Worm (Caenorhabditis elegans) whole organism, midembryonic: ENCODE results near the gene T01G5.6.
A peak's percentile ranks its signal among the peaks of the same experiment; 100 is the strongest.
"Not testable (repeated sequence)": the region's sequence is repeated elsewhere in the genome, so short reads cannot be mapped to it uniquely, and the experiment has no call there.

Source experiments
- T22C8.4 ChIP-seq: fragments of 200-800 bp; sonication (Bioruptor generic); IDR thresholded peaks from 2 replicates; pipeline ENCODE4 v1.3.6; 2022; ENCODE audit warnings: missing genetic modification characterization, missing compliant biosample characterization
- cog-1 ChIP-seq: sonication (generic microtip); optimal IDR thresholded peaks from 2 replicates; lab custom pipeline; 2016; ENCODE audit warnings: missing genetic modification characterization, missing compliant biosample characterization
- flt-1 ChIP-seq: fragments of 200-800 bp; sonication (Bioruptor generic); IDR thresholded peaks from 2 replicates; pipeline ENCODE4 v1.3.6; 2022; ENCODE audit warnings: missing genetic modification characterization, missing compliant biosample characterization
- klf-2 ChIP-seq: fragments of 200-800 bp; sonication (Bioruptor generic); conservative IDR thresholded peaks from 2 replicates; pipeline ENCODE4 v1.3.6; 2022; ENCODE audit warnings: missing genetic modification reagents, missing genetic modification characterization, missing compliant biosample characterization
- med-1 ChIP-seq: sonication (generic microtip); optimal IDR thresholded peaks from 2 replicates; lab custom pipeline; 2017; ENCODE audit warnings: missing genetic modification characterization, mild to moderate bottlenecking, missing compliant biosample characterization, antibody characterized with exemption, missing genetic modification reagents; ENCODE audit not compliant: insufficient read depth
- ref-1 ChIP-seq: fragments of 200-800 bp; sonication (Bioruptor generic); conservative IDR thresholded peaks from 2 replicates; pipeline ENCODE4 v1.3.6; 2022; ENCODE audit warnings: missing genetic modification reagents, missing genetic modification characterization, missing compliant biosample characterization
- tab-1 ChIP-seq: fragments of 200-800 bp; sonication (Bioruptor generic); IDR thresholded peaks from 2 replicates; pipeline ENCODE4 v1.3.6; 2022; ENCODE audit warnings: missing genetic modification characterization, missing compliant biosample characterization
- ztf-23 ChIP-seq: fragments of 200-800 bp; sonication (Bioruptor generic); IDR thresholded peaks from 2 replicates; pipeline ENCODE4 v1.3.6; 2022; ENCODE audit warnings: missing genetic modification reagents, missing genetic modification characterization, missing compliant biosample characterization
- ztf-29 ChIP-seq: fragments of 200-800 bp; sonication (Bioruptor generic); IDR thresholded peaks from 2 replicates; pipeline ENCODE4 v1.3.6; 2022; ENCODE audit warnings: missing genetic modification reagents, missing genetic modification characterization, missing compliant biosample characterization

The T01G5.6 gene

DNA sequence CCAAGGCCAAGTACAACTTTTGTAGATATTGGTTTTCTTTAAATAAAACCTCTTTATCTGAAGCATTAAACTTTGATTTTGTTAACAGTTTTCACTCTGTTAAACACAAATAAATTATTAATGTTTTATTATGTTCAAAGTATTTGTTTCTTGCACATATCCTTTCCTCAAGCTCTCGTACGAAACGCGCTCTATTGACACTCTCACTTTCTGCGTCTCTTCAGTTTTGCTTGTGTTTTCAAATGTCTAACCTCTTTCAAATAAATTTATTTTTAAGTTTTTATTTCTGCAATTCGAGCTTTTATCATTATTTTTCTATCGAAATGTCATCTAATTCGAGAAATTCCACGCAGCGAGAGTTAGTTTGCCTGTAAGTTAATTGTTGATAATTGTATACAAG lies 29.9 kb upstream of the T01G5.6 start, which contains the start of gene K08F9.4:
Gene K08F9.4 (plus strand): TSS at position 222 of the 400 bp plus-strand sequence.
- no peak for TF ChIP-seq klf-2 (GFP tag; lab: Robert Waterston, UW)
- TF ChIP-seq ref-1: no peak
- no peak for TF ChIP-seq tab-1 (GFP tag; lab: Robert Waterston, UW)
- no peak for TF ChIP-seq ztf-29 (GFP tag; lab: Robert Waterston, UW)
- no peak for TF ChIP-seq T22C8.4 (GFP tag; lab: Robert Waterston, UW)
- no peak for TF ChIP-seq cog-1 (tag; lab: Kevin White, UChicago)
- no peak for TF ChIP-seq ztf-23
- no peak for TF ChIP-seq flt-1 (GFP tag; lab: Robert Waterston, UW)
- TF ChIP-seq med-1: no peak

DNA sequence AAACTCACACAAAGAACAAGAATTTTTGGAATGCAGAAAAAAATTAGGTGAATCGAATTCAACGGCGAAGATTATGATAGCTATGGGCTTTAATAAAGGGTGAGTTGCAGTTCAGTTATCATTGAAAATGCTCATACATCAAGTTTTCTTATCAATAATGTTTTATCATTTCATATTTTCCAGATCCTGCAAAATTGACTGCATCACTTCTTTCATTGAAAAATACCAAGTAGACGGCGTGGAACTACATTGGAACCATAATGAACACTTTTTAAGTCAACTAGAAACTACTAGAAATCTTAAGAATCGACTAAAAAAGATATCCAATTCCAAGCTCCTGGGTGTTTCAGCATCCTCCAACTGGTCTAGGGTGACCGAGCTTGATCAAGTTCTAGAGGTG lies 29.4 kb upstream of the T01G5.6 start, which contains the start of gene K08F9.1:
Gene K08F9.1 (minus strand): TSS at position 101 of the 400 bp plus-strand sequence.
- TF ChIP-seq tab-1 (GFP tag; lab: Robert Waterston, UW) (no peak), ref-1 (no peak), flt-1 (GFP tag; lab: Robert Waterston, UW) (no peak), ztf-29 (GFP tag; lab: Robert Waterston, UW) (no peak), T22C8.4 (GFP tag; lab: Robert Waterston, UW) (no peak), ztf-23 (no peak)

DNA sequence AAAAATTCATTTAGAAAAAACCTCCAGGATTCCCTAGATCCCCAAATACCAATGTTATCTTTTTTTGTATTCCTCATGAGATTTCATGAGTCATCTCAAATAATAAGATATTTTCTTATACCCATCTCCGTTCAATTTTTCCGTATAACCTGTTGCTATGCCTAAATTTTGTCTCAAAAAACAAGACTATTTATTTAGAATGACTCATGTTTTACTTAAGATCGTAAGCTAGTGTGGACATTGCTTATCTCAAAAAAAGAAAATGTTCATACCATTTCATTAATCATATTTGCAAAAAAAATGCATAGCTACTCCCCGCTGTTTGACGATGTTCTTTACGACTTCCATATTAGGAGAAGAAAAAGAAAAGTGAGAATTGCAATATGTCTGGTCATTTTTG lies 26.4 kb upstream of the T01G5.6 start, which contains the start of gene K08F9.3:
Gene K08F9.3 (plus strand): TSS at position 301 of the 400 bp plus-strand sequence.
- TF ChIP-seq ztf-29 (GFP tag; lab: Robert Waterston, UW): no peak
- no peak for TF ChIP-seq T22C8.4 (GFP tag; lab: Robert Waterston, UW)
- TF ChIP-seq klf-2 (GFP tag; lab: Robert Waterston, UW): no peak
- no peak for TF ChIP-seq tab-1 (GFP tag; lab: Robert Waterston, UW)
- TF ChIP-seq cog-1 (tag; lab: Kevin White, UChicago): no peak
- TF ChIP-seq ref-1: no peak
- TF ChIP-seq flt-1 (GFP tag; lab: Robert Waterston, UW): no peak

DNA sequence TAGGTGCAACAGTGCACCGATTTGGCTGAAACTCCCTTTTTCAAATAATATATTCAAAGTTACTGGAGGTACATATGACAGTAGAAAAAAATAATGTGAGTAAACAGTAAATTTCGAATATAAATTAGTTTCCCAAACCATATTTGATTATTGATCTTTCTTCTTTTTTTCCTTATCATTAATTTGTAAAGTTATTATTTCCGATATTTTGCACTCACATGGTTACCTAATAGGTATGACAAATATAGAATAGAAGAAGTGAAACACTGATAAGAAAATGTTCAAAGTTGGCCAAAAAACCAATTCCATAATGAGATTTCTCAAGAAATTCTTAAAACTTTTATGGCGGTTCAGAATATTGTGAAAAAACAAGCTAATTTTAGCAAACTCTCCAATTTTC lies 25.9 kb upstream of the T01G5.6 start:
- TF ChIP-seq T22C8.4 (GFP tag; lab: Robert Waterston, UW): no peak

DNA sequence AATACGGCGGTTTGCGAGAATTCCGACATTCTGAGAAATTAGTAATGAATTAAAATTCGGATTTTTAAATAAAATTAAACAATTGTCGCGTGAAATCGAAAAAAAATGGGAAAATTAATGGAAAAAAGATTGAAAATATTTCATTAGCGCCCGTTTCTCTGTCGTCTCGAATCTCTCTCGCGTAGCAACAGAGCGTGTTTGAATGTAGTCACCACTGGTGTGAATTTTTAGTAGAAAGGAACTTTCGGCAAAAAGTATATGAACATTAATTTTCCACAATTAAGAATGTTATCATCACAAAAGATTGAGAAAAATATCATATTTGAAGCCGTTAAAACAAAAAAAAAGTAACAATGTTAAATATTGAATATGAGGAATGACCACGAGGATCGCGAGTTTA lies 22.9 kb upstream of the T01G5.6 start, which contains the start of gene aipl-1:
Gene aipl-1 (minus strand): TSS at position 30 of the 400 bp plus-strand sequence.
- TF ChIP-seq cog-1 (tag; lab: Kevin White, UChicago) (peak; percentile 1), ref-1 (no peak), ztf-23 (0 out of 2 replicates have a peak, but pooled peaks have one; percentile 37)

DNA sequence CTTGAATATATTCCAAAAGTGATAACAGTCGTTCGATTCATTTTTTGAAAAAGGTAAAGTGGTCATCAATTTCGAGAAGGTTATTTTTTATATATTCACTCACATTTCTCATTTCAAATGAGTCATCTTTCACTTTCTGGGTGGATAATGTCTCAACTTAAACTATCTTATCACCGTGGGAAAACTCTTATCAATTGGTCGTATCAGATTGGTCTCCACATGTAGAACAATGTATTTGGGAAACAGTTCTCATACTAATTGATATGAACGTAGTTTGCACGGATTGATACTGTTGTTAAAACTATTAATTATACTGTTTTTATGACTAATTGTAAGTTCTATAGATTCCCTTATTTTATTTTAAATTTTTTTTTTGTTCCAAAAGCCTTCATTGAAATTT lies 19.9 kb upstream of the T01G5.6 start:
- no peak for TF ChIP-seq cog-1 (tag; lab: Kevin White, UChicago)
- TF ChIP-seq flt-1 (GFP tag; lab: Robert Waterston, UW): no peak
- TF ChIP-seq klf-2 (GFP tag; lab: Robert Waterston, UW): no peak
- no peak for TF ChIP-seq med-1
- TF ChIP-seq ztf-23: no peak

- no peak for TF ChIP-seq med-1
- TF ChIP-seq ztf-23: no peak
- TF ChIP-seq T22C8.4 (GFP tag; lab: Robert Waterston, UW): no peak
- no peak for TF ChIP-seq tab-1 (GFP tag; lab: Robert Waterston, UW)
- no peak for TF ChIP-seq flt-1 (GFP tag; lab: Robert Waterston, UW)
- no peak for TF ChIP-seq ztf-29 (GFP tag; lab: Robert Waterston, UW)
- TF ChIP-seq klf-2 (GFP tag; lab: Robert Waterston, UW): no peak
- no peak for TF ChIP-seq ref-1
- TF ChIP-seq cog-1 (tag; lab: Kevin White, UChicago): no peak
These were observed 18.5 kb upstream of the T01G5.6 start, which contains the start of gene str-171 for ce11 chrV:15132423-15132822. TSS of gene str-171 (minus strand) at chrV:15132523.

DNA sequence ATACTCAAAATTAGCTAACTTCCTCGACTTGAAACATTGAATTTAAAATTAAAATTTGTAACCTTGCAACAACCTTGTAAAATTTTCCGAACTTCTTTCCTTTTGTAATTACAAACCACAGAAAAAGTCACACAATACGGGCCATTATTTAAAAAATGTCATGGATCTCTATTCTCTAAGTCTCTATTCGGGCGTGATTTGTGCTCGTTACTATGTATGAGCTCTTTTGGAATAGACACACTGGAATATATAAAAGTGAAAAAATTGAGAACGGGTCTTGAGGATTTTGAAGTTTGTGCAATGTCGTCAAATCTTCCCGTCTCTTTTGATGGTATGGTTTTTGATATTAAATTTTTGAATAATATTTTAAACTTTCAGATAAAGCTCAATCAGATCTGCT lies 14.1 kb upstream of the T01G5.6 start, which contains the start of gene srr-7:
Gene srr-7 (plus strand): TSS at position 301 of the 400 bp plus-strand sequence.
- TF ChIP-seq klf-2 (GFP tag; lab: Robert Waterston, UW): no peak
- no peak for TF ChIP-seq tab-1 (GFP tag; lab: Robert Waterston, UW)
- TF ChIP-seq cog-1 (tag; lab: Kevin White, UChicago): no peak
- TF ChIP-seq ztf-29 (GFP tag; lab: Robert Waterston, UW): no peak
- no peak for TF ChIP-seq ref-1
- no peak for TF ChIP-seq ztf-23
- TF ChIP-seq med-1: no peak
- TF ChIP-seq flt-1 (GFP tag; lab: Robert Waterston, UW): no peak
- no peak for TF ChIP-seq T22C8.4 (GFP tag; lab: Robert Waterston, UW)

- TF ChIP-seq flt-1 (GFP tag; lab: Robert Waterston, UW): no peak
- TF ChIP-seq med-1: no peak
- TF ChIP-seq tab-1 (GFP tag; lab: Robert Waterston, UW): no peak
- TF ChIP-seq ztf-29 (GFP tag; lab: Robert Waterston, UW): no peak
- no peak for TF ChIP-seq klf-2 (GFP tag; lab: Robert Waterston, UW)
- no peak for TF ChIP-seq ztf-23
- no peak for TF ChIP-seq cog-1 (tag; lab: Kevin White, UChicago)
- no peak for TF ChIP-seq ref-1
- no peak for TF ChIP-seq T22C8.4 (GFP tag; lab: Robert Waterston, UW)
These were observed 13.5 kb upstream of the T01G5.6 start, which contains the start of gene srj-27 for ce11 chrV:15127413-15127812. TSS of gene srj-27 (minus strand) at chrV:15127513.

DNA sequence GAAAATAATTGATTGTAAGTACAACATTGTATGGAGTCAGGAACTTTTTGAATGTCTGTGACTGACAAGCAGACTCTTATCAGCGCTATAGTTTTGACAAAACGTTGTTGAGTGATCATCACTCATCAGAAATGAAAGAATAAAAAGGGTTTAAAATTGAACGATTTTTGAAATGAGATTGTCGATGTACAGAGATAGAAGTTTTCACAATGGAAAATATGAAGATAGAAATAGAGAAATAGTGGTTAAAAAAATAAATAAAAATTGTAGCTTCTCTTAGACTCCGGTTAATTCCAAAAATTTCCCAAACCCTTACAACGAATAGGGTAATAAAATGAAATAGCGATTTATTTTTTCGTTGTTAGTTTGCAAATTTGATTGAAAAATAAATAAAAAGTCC lies 11.3 kb upstream of the T01G5.6 start, which contains the start of gene ugt-30:
Gene ugt-30 (minus strand): TSS at position 101 of the 400 bp plus-strand sequence.
- TF ChIP-seq flt-1 (GFP tag; lab: Robert Waterston, UW); ref-1; med-1: not testable (repeated sequence)

ce11 chrV:15119517-15119916 lies 5.6 kb upstream of the T01G5.6 start, which contains the start of gene flor-1:
TSS of gene flor-1 (minus strand) at chrV:15119617.
- TF ChIP-seq ztf-23 (no peak), ztf-29 (GFP tag; lab: Robert Waterston, UW) (no peak), ref-1 (no peak), T22C8.4 (GFP tag; lab: Robert Waterston, UW) (no peak), tab-1 (GFP tag; lab: Robert Waterston, UW) (no peak), cog-1 (tag; lab: Kevin White, UChicago) (no peak)
